Worm (Caenorhabditis elegans): ENCODE results near the gene cal-5.

The cal-5 gene

ce11 chrX:5121789-5122188, 44.0 kb upstream of the cal-5 start:
- TF ChIP-seq cebp-1 (GFP tag; IDR thresholded peaks at IDR 0.05) (no peak), cebp-1 (tag; optimal IDR thresholded peaks at IDR 0.05) (peak; percentile 6), hmg-1.2 (GFP tag; IDR thresholded peaks at IDR 0.05) (0 out of 2 replicates have a peak, but pooled peaks have one; percentile 3), gei-17 (GFP tag; optimal IDR thresholded peaks at IDR 0.05) (no peak), F49E8.2 (tag; optimal IDR thresholded peaks at IDR 0.05; ENCODE audit: insufficient read depth) (no peak), madf-3 (GFP tag; IDR thresholded peaks at IDR 0.05) (no peak)

ce11 chrX:5120807-5121206, 43.0 kb upstream of the cal-5 start:
- TF ChIP-seq cebp-1 (GFP tag; IDR thresholded peaks at IDR 0.05) (no peak), cebp-1 (tag; optimal IDR thresholded peaks at IDR 0.05) (peak; percentile 52), sptf-2 (GFP tag; optimal IDR thresholded peaks at IDR 0.05) (no peak)

ce11 chrX:5120196-5120595, 42.4 kb upstream of the cal-5 start:
- TF ChIP-seq ama-1 (optimal IDR thresholded peaks at IDR 0.05) = peak; percentile 33
- TF ChIP-seq ama-1 (GFP tag; optimal IDR thresholded peaks at IDR 0.05) = no peak
- TF ChIP-seq sea-2 (GFP tag; IDR thresholded peaks at IDR 0.05) = no peak
- no peak for TF ChIP-seq snpc-3.4 (tag; optimal IDR thresholded peaks at IDR 0.05)
- no peak for TF ChIP-seq egrh-3 (GFP tag; IDR thresholded peaks at IDR 0.05)
- no peak for TF ChIP-seq zfh-2 (GFP tag; conservative IDR thresholded peaks at IDR 0.05)
- no peak for TF ChIP-seq F22D6.2 (tag; optimal IDR thresholded peaks at IDR 0.05)
- no peak for TF ChIP-seq sptf-2 (GFP tag; optimal IDR thresholded peaks at IDR 0.05)
- no peak for TF ChIP-seq attf-6 (GFP tag; IDR thresholded peaks at IDR 0.05)

ce11 chrX:5119686-5120085, 41.9 kb upstream of the cal-5 start:
- no peak for TF ChIP-seq tlf-1 (GFP tag; optimal IDR thresholded peaks at IDR 0.05)
- no peak for TF ChIP-seq lin-35 (GFP tag; optimal IDR thresholded peaks at IDR 0.05)

- peak; percentile 24 for TF ChIP-seq chd-7 (tag; optimal IDR thresholded peaks at IDR 0.05)
- no peak for TF ChIP-seq snpc-3.4 (tag; optimal IDR thresholded peaks at IDR 0.05)
- TF ChIP-seq B0336.3 (GFP tag; IDR thresholded peaks at IDR 0.05) = 0 out of 2 replicates have a peak, but pooled peaks have one; percentile 31
- 0 out of 2 replicates have a peak, but pooled peaks have one; percentile 45 for TF ChIP-seq bed-1 (GFP tag; IDR thresholded peaks at IDR 0.05)
- TF ChIP-seq dox-1 (GFP tag; IDR thresholded peaks at IDR 0.05) = peak; percentile 39; the same call in 1 of the 2 replicates
- peak; percentile 33 for TF ChIP-seq attf-5 (GFP tag; optimal IDR thresholded peaks at IDR 0.05)
- peak; percentile 12 for TF ChIP-seq ceh-27 (GFP tag; optimal IDR thresholded peaks at IDR 0.05)
- TF ChIP-seq F22D6.2 (tag; optimal IDR thresholded peaks at IDR 0.05) = no peak
- peak; percentile 54 for TF ChIP-seq lin-40 (tag; optimal IDR thresholded peaks at IDR 0.05)
- no peak for TF ChIP-seq cebp-1 (GFP tag; IDR thresholded peaks at IDR 0.05)
- TF ChIP-seq cebp-1 (tag; optimal IDR thresholded peaks at IDR 0.05) = peak; percentile 35
- TF ChIP-seq F57A8.1 (GFP tag; optimal IDR thresholded peaks at IDR 0.05) = no peak
- peak; percentile 71 for TF ChIP-seq zfh-2 (GFP tag; conservative IDR thresholded peaks at IDR 0.05)
- TF ChIP-seq nhr-90 (tag; optimal IDR thresholded peaks at IDR 0.05) = peak; percentile 8
- peak; percentile 61; the same call in 1 of the 2 replicates for TF ChIP-seq hmg-1.2 (GFP tag; IDR thresholded peaks at IDR 0.05)
- peak; percentile 16 for TF ChIP-seq ets-4 (GFP tag; optimal IDR thresholded peaks at IDR 0.05)
- TF ChIP-seq gei-17 (GFP tag; optimal IDR thresholded peaks at IDR 0.05) = peak; percentile 16
- TF ChIP-seq lin-35 (GFP tag; optimal IDR thresholded peaks at IDR 0.05) = no peak
- peak; percentile 16; the same call in 1 of the 2 replicates for TF ChIP-seq mcd-1 (GFP tag; IDR thresholded peaks at IDR 0.05)
- peak; percentile 72 for TF ChIP-seq ztf-26 (tag; optimal IDR thresholded peaks at IDR 0.05)
- TF ChIP-seq lin-26 (GFP tag; IDR thresholded peaks at IDR 0.05) = peak; percentile 64; the same call in 1 of the 2 replicates
- no peak for TF ChIP-seq egl-18 (GFP tag; IDR thresholded peaks at IDR 0.05)
- peak; percentile 49 for TF ChIP-seq nhr-80 (tag; optimal IDR thresholded peaks at IDR 0.05)
Observed at ce11 chrX:5119246-5119645, 41.5 kb upstream of the cal-5 start.
